Worm (Caenorhabditis elegans) whole organism, L2 larva: ENCODE data around the gene cam-1.

Source experiments
- ceh-16 ChIP-seq: fragments of 150-350 bp; optimal IDR thresholded peaks from 2 replicates; lab custom pipeline; 2014; ENCODE audit warnings: missing biosample characterization, missing genetic modification characterization
- ceh-82 ChIP-seq: fragments of 150-350 bp; optimal IDR thresholded peaks from 2 replicates; lab custom pipeline; 2014; ENCODE audit warnings: missing biosample characterization, missing genetic modification characterization
- elt-1 ChIP-seq: fragments of 150-350 bp; optimal IDR thresholded peaks from 2 replicates; lab custom pipeline; 2014; ENCODE audit warnings: missing biosample characterization, missing genetic modification characterization
- lin-13 ChIP-seq: fragments of 150-350 bp; optimal IDR thresholded peaks from 2 replicates; lab custom pipeline; 2014; ENCODE audit warnings: missing biosample characterization, missing genetic modification reagents, missing genetic modification characterization
- nhr-25 ChIP-seq: fragments of 150-350 bp; sonication (generic microtip); optimal IDR thresholded peaks from 3 replicates; lab custom pipeline; 2014; ENCODE audit warnings: missing biosample characterization, missing genetic modification characterization
- unc-39 ChIP-seq: fragments of 150-350 bp; optimal IDR thresholded peaks from 2 replicates; lab custom pipeline; 2014; ENCODE audit warnings: missing biosample characterization, missing genetic modification characterization
- unc-62 ChIP-seq: fragments of 150-350 bp; optimal IDR thresholded peaks from 2 replicates; lab custom pipeline; 2014; ENCODE audit warnings: missing biosample characterization, missing genetic modification reagents, missing genetic modification characterization
- zag-1 ChIP-seq: fragments of 150-350 bp; optimal IDR thresholded peaks from 2 replicates; lab custom pipeline; 2014; ENCODE audit warnings: missing biosample characterization, missing genetic modification characterization

ce11 chrII:9282787-9283186 is 27.3 kb downstream of the cam-1 start:
- TF ChIP-seq unc-39 (tag; lab: Kevin White, UChicago) (no peak), ceh-82 (tag; lab: Kevin White, UChicago) (no peak), nhr-25 (tag; lab: Kevin White, UChicago) (peak; percentile 90), zag-1 (tag; lab: Kevin White, UChicago) (peak; percentile 89), elt-1 (tag; lab: Kevin White, UChicago) (peak; percentile 18), lin-13 (GFP tag; lab: Kevin White, UChicago) (peak; percentile 86), ceh-16 (tag; lab: Kevin White, UChicago) (peak; percentile 69), unc-62 (GFP tag; lab: Kevin White, UChicago) (no peak)
